Worm (Caenorhabditis elegans) whole organism, L4 larva: ENCODE measurements around the gene tyra-3.

Experiments used
- D1046.2 ChIP-seq: fragments of 200-800 bp; sonication (Bioruptor generic); IDR thresholded peaks from 2 replicates; pipeline ENCODE4 v1.3.6; 2022; ENCODE audit warnings: missing genetic modification characterization, missing compliant biosample characterization
- F10B5.3 ChIP-seq: sonication (generic microtip); optimal IDR thresholded peaks from 2 replicates; lab custom pipeline; 2016; ENCODE audit warnings: mild to moderate bottlenecking, missing genetic modification characterization, missing compliant biosample characterization
- F37D6.2 ChIP-seq: sonication (generic microtip); optimal IDR thresholded peaks from 2 replicates; lab custom pipeline; 2016; ENCODE audit warnings: mild to moderate bottlenecking, missing genetic modification characterization, missing compliant biosample characterization
- F44E2.7 ChIP-seq: fragments of 200-800 bp; sonication (Bioruptor generic); IDR thresholded peaks from 2 replicates; pipeline ENCODE4 v2.1.2; 2022; ENCODE audit warnings: missing genetic modification characterization, missing compliant biosample characterization
- F49E8.2 ChIP-seq: sonication (generic microtip); optimal IDR thresholded peaks from 2 replicates; lab custom pipeline; 2016; ENCODE audit warnings: missing compliant biosample characterization, mild to moderate bottlenecking, missing genetic modification characterization, borderline replicate concordance
- R02D3.7 ChIP-seq: fragments of 150-350 bp; sonication (generic microtip); optimal IDR thresholded peaks from 3 replicates; lab custom pipeline; 2014; ENCODE audit warnings: missing biosample characterization, missing genetic modification characterization
- T20F7.1 ChIP-seq: fragments of 200-800 bp; sonication (Bioruptor generic); optimal IDR thresholded peaks from 2 replicates; lab custom pipeline; 2018; ENCODE audit warnings: mild to moderate bottlenecking, missing genetic modification characterization, missing compliant biosample characterization
- Y75B8A.6 ChIP-seq: fragments of 200-800 bp; sonication (Bioruptor generic); IDR thresholded peaks from 2 replicates; pipeline ENCODE4 v1.3.6; 2022; ENCODE audit warnings: missing genetic modification reagents, missing genetic modification characterization, missing compliant biosample characterization
- ZK337.2 ChIP-seq: fragments of 200-800 bp; sonication (Bioruptor generic); IDR thresholded peaks from 2 replicates; pipeline ENCODE4 v1.3.6; 2022; ENCODE audit warnings: missing genetic modification reagents, missing genetic modification characterization, missing compliant biosample characterization
- ceh-32 ChIP-seq: sonication (generic microtip); optimal IDR thresholded peaks from 2 replicates; lab custom pipeline; 2016; ENCODE audit warnings: mild to moderate bottlenecking, missing genetic modification characterization, missing compliant biosample characterization; ENCODE audit not compliant: poor library complexity
- daf-12 ChIP-seq: fragments of 150-350 bp; optimal IDR thresholded peaks from 2 replicates; lab custom pipeline; 2014; ENCODE audit warnings: missing biosample characterization, missing genetic modification reagents, missing genetic modification characterization
- daf-16 ChIP-seq, 3 experiments: sonication (generic microtip); optimal IDR thresholded peaks; 2 replicates each; lab custom pipeline; 2016 to 2017; ENCODE audit warnings: missing genetic modification characterization in 3 of 3, missing genetic modification reagents in 3 of 3, mild to moderate bottlenecking in 2 of 3, missing compliant biosample characterization in 2 of 3, missing biosample characterization in 1 of 3, moderate library complexity in 1 of 3
- dmd-6 ChIP-seq: fragments of 200-800 bp; sonication (Bioruptor generic); IDR thresholded peaks from 2 replicates; pipeline ENCODE4 v1.3.6; 2022; ENCODE audit warnings: missing genetic modification reagents, missing genetic modification characterization, missing compliant biosample characterization
- dmd-8 ChIP-seq: fragments of 200-800 bp; sonication (Bioruptor generic); IDR thresholded peaks from 2 replicates; pipeline ENCODE4 v1.3.6; 2022; ENCODE audit warnings: missing genetic modification characterization, missing compliant biosample characterization
- dmd-9 ChIP-seq: fragments of 200-800 bp; sonication (Bioruptor generic); IDR thresholded peaks from 2 replicates; pipeline ENCODE4 v1.3.6; 2022; ENCODE audit warnings: missing genetic modification reagents, missing genetic modification characterization, missing compliant biosample characterization
- dve-1 ChIP-seq: sonication (generic microtip); optimal IDR thresholded peaks from 2 replicates; lab custom pipeline; 2017; ENCODE audit warnings: antibody characterized with exemption, mild to moderate bottlenecking, missing genetic modification characterization, missing compliant biosample characterization; ENCODE audit not compliant: insufficient read depth
- fkh-10 ChIP-seq: fragments of 150-350 bp; optimal IDR thresholded peaks from 2 replicates; lab custom pipeline; 2014; ENCODE audit warnings: missing biosample characterization, missing genetic modification reagents, missing genetic modification characterization
- fos-1 ChIP-seq: fragments of 150-350 bp; optimal IDR thresholded peaks from 2 replicates; lab custom pipeline; 2014; ENCODE audit warnings: missing biosample characterization, missing genetic modification characterization
- hif-1 ChIP-seq, 2 experiments: sonication (generic microtip); optimal IDR thresholded peaks; 2 replicates each; lab custom pipeline; 2016 to 2017; ENCODE audit warnings: missing compliant biosample characterization in 2 of 2, missing genetic modification characterization in 2 of 2, missing genetic modification reagents in 2 of 2, missing genotype in 2 of 2, mild to moderate bottlenecking in 1 of 2
- hlh-11 ChIP-seq: fragments of 200-800 bp; sonication (Bioruptor generic); optimal IDR thresholded peaks from 2 replicates; lab custom pipeline; 2018; ENCODE audit warnings: mild to moderate bottlenecking, missing genetic modification characterization, missing compliant biosample characterization
- hlh-30 ChIP-seq: sonication (generic microtip); optimal IDR thresholded peaks from 2 replicates; lab custom pipeline; 2017; ENCODE audit warnings: antibody characterized with exemption, mild to moderate bottlenecking, missing genetic modification characterization, missing compliant biosample characterization; ENCODE audit not compliant: insufficient read depth
- lin-1 ChIP-seq: fragments of 200-800 bp; sonication (Bioruptor generic); IDR thresholded peaks from 2 replicates; pipeline ENCODE4 v1.3.6; 2022; ENCODE audit warnings: missing genetic modification reagents, missing genetic modification characterization, missing compliant biosample characterization
- lin-13 ChIP-seq: fragments of 150-350 bp; optimal IDR thresholded peaks from 2 replicates; lab custom pipeline; 2014; ENCODE audit warnings: missing biosample characterization, missing genetic modification reagents, missing genetic modification characterization
- lin-15B ChIP-seq: fragments of 150-350 bp; sonication (generic microtip); optimal IDR thresholded peaks from 3 replicates; lab custom pipeline; 2014; ENCODE audit warnings: missing biosample characterization, missing genetic modification characterization
- lir-3 ChIP-seq: sonication (generic microtip); optimal IDR thresholded peaks from 2 replicates; lab custom pipeline; 2016; ENCODE audit warnings: mild to moderate bottlenecking, missing genetic modification characterization, missing compliant biosample characterization
- madf-9 ChIP-seq: fragments of 200-800 bp; sonication (Bioruptor generic); conservative IDR thresholded peaks from 2 replicates; pipeline ENCODE4 v1.3.6; 2022; ENCODE audit warnings: missing genetic modification reagents, missing genetic modification characterization, missing compliant biosample characterization
- mdl-1 ChIP-seq, 2 experiments: fragments of 150-350 bp in 1 of 2; sonication (generic microtip) in 1 of 2; optimal IDR thresholded peaks; 2 replicates each; lab custom pipeline; 2014 to 2017; ENCODE audit warnings: missing biosample characterization in 2 of 2, missing genetic modification characterization in 2 of 2
- mep-1 ChIP-seq: fragments of 150-350 bp; sonication (generic microtip); optimal IDR thresholded peaks from 3 replicates; lab custom pipeline; 2014; ENCODE audit warnings: missing biosample characterization, missing genetic modification characterization
- mes-2 ChIP-seq: sonication (generic microtip); optimal IDR thresholded peaks from 2 replicates; lab custom pipeline; 2016; ENCODE audit warnings: missing genotype, mild to moderate bottlenecking, missing genetic modification characterization, missing compliant biosample characterization; ENCODE audit not compliant: poor library complexity, severe bottlenecking
- mxl-2 ChIP-seq: fragments of 200-800 bp; sonication (Bioruptor generic); conservative IDR thresholded peaks from 2 replicates; pipeline ENCODE4 v1.3.6; 2022; ENCODE audit warnings: missing genetic modification reagents, missing genetic modification characterization, missing compliant biosample characterization
- nhr-102 ChIP-seq: sonication (generic microtip); optimal IDR thresholded peaks from 2 replicates; lab custom pipeline; 2016; ENCODE audit warnings: mild to moderate bottlenecking, missing genetic modification characterization, moderate library complexity, missing compliant biosample characterization
- nhr-237 ChIP-seq: sonication (generic microtip); optimal IDR thresholded peaks from 2 replicates; lab custom pipeline; 2017; ENCODE audit warnings: missing biosample characterization, missing genetic modification characterization
- nhr-25 ChIP-seq: sonication (generic microtip); optimal IDR thresholded peaks from 2 replicates; lab custom pipeline; 2017; ENCODE audit warnings: missing genetic modification characterization, mild to moderate bottlenecking, missing compliant biosample characterization, antibody characterized with exemption, moderate library complexity, borderline replicate concordance; ENCODE audit not compliant: insufficient read depth
- nhr-6 ChIP-seq: fragments of 150-350 bp; optimal IDR thresholded peaks from 2 replicates; lab custom pipeline; 2014; ENCODE audit warnings: missing biosample characterization, missing genetic modification characterization
- nhr-77 ChIP-seq: fragments of 150-350 bp; optimal IDR thresholded peaks from 2 replicates; lab custom pipeline; 2014; ENCODE audit warnings: missing biosample characterization, missing genetic modification characterization
- php-3 ChIP-seq: fragments of 200-800 bp; sonication (Bioruptor generic); IDR thresholded peaks from 2 replicates; pipeline ENCODE4 v1.3.6; 2022; ENCODE audit warnings: missing genetic modification reagents, missing genetic modification characterization, missing compliant biosample characterization
- set-16 ChIP-seq: fragments of 200-800 bp; sonication (Bioruptor generic); IDR thresholded peaks from 2 replicates; pipeline ENCODE4 v1.3.6; 2022; ENCODE audit warnings: missing genetic modification reagents, missing genetic modification characterization, missing compliant biosample characterization
- skn-1 ChIP-seq: fragments of 150-350 bp; optimal IDR thresholded peaks from 2 replicates; lab custom pipeline; 2014; ENCODE audit warnings: missing biosample characterization, missing genetic modification characterization
- spr-1 ChIP-seq: sonication (generic microtip); optimal IDR thresholded peaks from 2 replicates; lab custom pipeline; 2016; ENCODE audit warnings: mild to moderate bottlenecking, missing genetic modification characterization, missing compliant biosample characterization
- tra-1 ChIP-seq: fragments of 200-800 bp; sonication (Bioruptor generic); IDR thresholded peaks from 2 replicates; pipeline ENCODE4 v1.3.6; 2022; ENCODE audit warnings: missing genetic modification reagents, missing genetic modification characterization, missing compliant biosample characterization
- unc-39 ChIP-seq: sonication (generic microtip); optimal IDR thresholded peaks from 2 replicates; lab custom pipeline; 2017; ENCODE audit warnings: missing biosample characterization, missing genetic modification characterization
- unc-62 ChIP-seq, 3 experiments: fragments of 150-350 bp in 1 of 3; sonication (generic microtip); optimal IDR thresholded peaks in 2 of 3; peaks in 1 of 3; 1 replicate in 1 of 3; 2 replicates in 2 of 3; lab custom pipeline; 2014 to 2017; ENCODE audit warnings: missing biosample characterization in 3 of 3, missing genetic modification characterization in 3 of 3, missing genetic modification reagents in 3 of 3, missing genotype in 1 of 3
- zfp-3 ChIP-seq: fragments of 200-800 bp; sonication (Bioruptor generic); conservative IDR thresholded peaks from 2 replicates; pipeline ENCODE4 v1.3.6; 2022; ENCODE audit warnings: missing genetic modification reagents, missing genetic modification characterization, missing compliant biosample characterization
- zip-11 ChIP-seq: fragments of 200-800 bp; sonication (Bioruptor generic); IDR thresholded peaks from 2 replicates; pipeline ENCODE4 v1.3.6; 2022; ENCODE audit warnings: missing genetic modification characterization, missing compliant biosample characterization
- ztf-11 ChIP-seq: fragments of 150-350 bp; optimal IDR thresholded peaks from 2 replicates; lab custom pipeline; 2014; ENCODE audit warnings: missing biosample characterization, missing genetic modification characterization
- ztf-7 ChIP-seq: fragments of 150-350 bp; optimal IDR thresholded peaks from 2 replicates; lab custom pipeline; 2014; ENCODE audit warnings: missing biosample characterization, missing genetic modification characterization

The tyra-3 gene

DNA sequence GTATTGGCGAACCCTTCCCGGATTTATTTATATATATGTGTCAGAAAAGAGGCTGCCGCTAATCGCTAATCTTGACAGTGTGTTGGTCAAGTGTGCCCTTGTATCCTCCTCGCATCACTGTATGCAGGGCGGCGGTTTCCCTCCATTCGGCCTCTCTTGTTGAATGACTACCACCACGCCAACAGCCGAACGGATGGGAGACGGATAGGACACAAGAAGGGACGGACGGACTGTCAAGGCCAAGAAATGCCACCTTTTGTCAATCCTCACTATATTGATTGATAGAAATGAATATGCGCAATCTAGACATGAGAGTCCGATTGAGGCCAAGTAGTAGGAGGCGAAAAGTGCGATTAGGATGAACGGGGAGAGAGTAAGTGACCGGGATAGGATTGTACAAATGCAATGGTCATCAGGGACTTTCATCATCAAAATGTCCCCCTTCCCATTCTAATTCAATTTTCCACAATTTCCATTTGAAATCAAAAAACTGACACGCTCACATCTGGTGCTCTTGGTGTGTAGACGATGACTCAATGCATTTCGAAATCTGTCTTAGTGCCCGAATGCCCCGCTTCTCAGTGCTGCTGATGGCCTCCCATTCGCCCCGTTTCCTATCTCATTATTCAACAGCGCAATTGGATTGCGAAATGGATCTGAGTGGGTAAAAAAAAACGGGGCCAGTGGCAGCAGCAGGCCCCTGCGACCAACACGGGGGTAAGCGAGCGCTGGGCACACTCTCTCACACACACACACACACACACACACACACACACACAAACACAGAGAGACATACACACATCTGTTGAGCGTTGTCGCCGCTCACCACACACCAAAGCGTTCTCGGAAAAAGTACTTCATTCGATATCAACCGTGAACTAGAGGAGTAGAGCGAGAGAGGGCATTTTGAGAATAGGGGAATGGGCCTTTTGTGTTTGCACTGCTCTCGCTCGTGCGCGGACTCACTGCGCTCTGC, 14.1 kb downstream of the tyra-3 start:
- TF ChIP-seq D1046.2 (GFP tag; lab: Robert Waterston, UW) (no peak), lin-13 (GFP tag; lab: Kevin White, UChicago) (peak; percentile 17), fkh-10 (GFP tag; lab: Kevin White, UChicago) (peak; percentile 68), mes-2 (tag; lab: Kevin White, UChicago) (peak; percentile 50), skn-1 (no peak), tra-1 (no peak), nhr-6 (no peak), zfp-3 (no peak), Y75B8A.6 (no peak), madf-9 (0 out of 2 replicates have a peak, but pooled peaks have one; percentile 5), F44E2.7 (GFP tag; lab: Robert Waterston, UW) (no peak), spr-1 (tag; lab: Kevin White, UChicago) (no peak), hlh-11 (tag; lab: Kevin White, UChicago) (peak; percentile 57), nhr-77 (tag; lab: Kevin White, UChicago) (peak; percentile 47), dve-1 (peak; percentile 46), ceh-32 (tag; lab: Kevin White, UChicago) (no peak), hlh-30 (peak; percentile 49), mdl-1 (tag; optimal IDR thresholded peaks at IDR 0.05; lab: Kevin White, UChicago) (peak in 1 of 2 experiments; percentile 50), dmd-6 (GFP tag; lab: Robert Waterston, UW) (peak; percentile 24; the same call in 1 of the 2 replicates), zip-11 (GFP tag; lab: Robert Waterston, UW) (no peak), ZK337.2 (GFP tag; lab: Robert Waterston, UW) (no peak), nhr-25 (tag; lab: Kevin White, UChicago) (no peak), F37D6.2 (peak; percentile 48), hif-1 (tag; optimal IDR thresholded peaks at IDR 0.05; lab: Kevin White, UChicago) (peak in 1 of 2 experiments; percentile 46), lir-3 (no peak), fos-1 (tag; lab: Kevin White, UChicago) (no peak), ztf-11 (tag; lab: Kevin White, UChicago) (no peak), set-16 (GFP tag; lab: Robert Waterston, UW) (peak; percentile 42; the same call in 1 of the 2 replicates), php-3 (GFP tag; lab: Robert Waterston, UW) (0 out of 2 replicates have a peak, but pooled peaks have one; percentile 34), T20F7.1 (no peak), nhr-237 (tag; lab: Kevin White, UChicago) (no peak), mxl-2 (no peak), daf-16 (GFP tag; optimal IDR thresholded peaks at IDR 0.05; lab: Kevin White, UChicago) (peak in 1 of 2 experiments; percentile 32), daf-16 (tag; optimal IDR thresholded peaks at IDR 0.05; lab: Kevin White, UChicago) (no peak), unc-62 (GFP tag; optimal IDR thresholded peaks at IDR 0.05 in 1 of 2; lab: Kevin White, UChicago) (peak in 1 of 2 experiments; percentile 85), unc-62 (tag; optimal IDR thresholded peaks at IDR 0.05; lab: Kevin White, UChicago) (no peak), dmd-8 (no peak), unc-39 (tag; lab: Kevin White, UChicago) (no peak), mep-1 (peak; percentile 87), F10B5.3 (tag; lab: Kevin White, UChicago) (no peak), R02D3.7 (tag; lab: Kevin White, UChicago) (no peak), lin-15B (tag; lab: Kevin White, UChicago) (no peak), ztf-7 (tag; lab: Kevin White, UChicago) (no peak), nhr-102 (tag; lab: Kevin White, UChicago) (no peak), daf-12 (tag; lab: Kevin White, UChicago) (no peak), F49E8.2 (tag; lab: Kevin White, UChicago) (no peak), lin-1 (GFP tag; lab: Robert Waterston, UW) (no peak), dmd-9 (GFP tag; lab: Robert Waterston, UW) (0 out of 2 replicates have a peak, but pooled peaks have one; percentile 35)
